Fruit fly (Drosophila melanogaster): ENCODE data around the gene CG42249.

The CG42249 gene

DNA sequence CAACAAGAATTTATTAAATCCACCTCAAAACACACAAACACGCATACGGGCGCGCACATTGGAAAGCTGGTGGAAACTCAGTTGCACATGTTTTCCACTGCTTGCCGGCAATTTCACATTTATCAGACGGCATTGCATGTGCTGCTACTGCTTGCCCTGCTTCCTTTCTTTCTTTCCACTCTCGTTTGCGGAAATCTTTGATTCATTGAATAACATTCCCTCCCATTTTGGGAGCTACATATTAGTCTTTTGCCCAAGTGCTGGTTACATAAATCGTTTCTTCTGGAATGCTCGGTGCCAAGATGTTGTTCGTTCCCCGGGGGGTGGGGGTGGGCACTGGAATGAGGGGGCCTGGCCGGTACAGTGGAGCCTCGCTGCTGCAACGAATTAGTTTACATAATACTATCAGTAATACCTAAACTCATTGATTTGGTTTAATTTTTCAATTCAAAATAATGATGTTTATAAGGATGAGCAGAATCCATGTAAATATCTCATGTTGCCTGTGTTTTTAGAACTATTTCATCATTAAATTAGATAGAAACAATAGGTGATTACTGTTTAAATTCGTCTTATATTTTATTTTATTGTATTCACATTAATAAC lies 12.9 kb downstream of the CG42249 start (continued):
- TF ChIP-seq CG30431 (GFP tag; optimal IDR thresholded peaks at IDR 0.05) (no peak), dmrt11E (tag; optimal IDR thresholded peaks at IDR 0.05) (no peak), CG9797 (GFP tag; optimal IDR thresholded peaks at IDR 0.05) (no peak), CG33557 (GFP tag; optimal IDR thresholded peaks at IDR 0.05) (no peak), CG34376 (GFP tag; optimal IDR thresholded peaks at IDR 0.05) (no peak), seq (GFP tag; IDR thresholded peaks at IDR 0.05) (no peak), CG3407 (GFP tag; optimal IDR thresholded peaks at IDR 0.05) (no peak), pita (GFP tag; optimal IDR thresholded peaks at IDR 0.05) (no peak), pnt (GFP tag; optimal IDR thresholded peaks at IDR 0.05) (no peak), CG7556 (GFP tag; optimal IDR thresholded peaks at IDR 0.05) (no peak), chinmo (GFP tag; IDR thresholded peaks at IDR 0.05; ENCODE audit: partially characterized antibody) (no peak), Max (GFP tag; optimal IDR thresholded peaks at IDR 0.05) (peak; percentile 7), CG13123 (GFP tag; optimal IDR thresholded peaks at IDR 0.05) (no peak), jigr1 (GFP tag; IDR thresholded peaks at IDR 0.05) (no peak), tin (GFP tag; optimal IDR thresholded peaks at IDR 0.05) (peak; percentile 12), NFAT (GFP tag; IDR thresholded peaks at IDR 0.05) (peak; percentile 29; the same call in 1 of the 2 replicates), PHDP (tag; optimal IDR thresholded peaks at IDR 0.05) (no peak), cas (GFP tag; IDR thresholded peaks at IDR 0.05) (no peak), yki (optimal IDR thresholded peaks at IDR 0.05) (no peak), ftz-f1 (GFP tag; optimal IDR thresholded peaks at IDR 0.05) (no peak), ERR (GFP tag; optimal IDR thresholded peaks at IDR 0.05) (no peak), dm (GFP tag; optimal IDR thresholded peaks at IDR 0.05) (peak; percentile 80), odd (GFP tag; optimal IDR thresholded peaks at IDR 0.05) (no peak), CG11723 (GFP tag; optimal IDR thresholded peaks at IDR 0.05) (no peak), fd64A (GFP tag; optimal IDR thresholded peaks at IDR 0.05) (no peak), CG10274 (GFP tag; optimal IDR thresholded peaks at IDR 0.05) (no peak), wdn (GFP tag; IDR thresholded peaks at IDR 0.05) (no peak), CG17802 (tag; optimal IDR thresholded peaks at IDR 0.05) (no peak), Antp (GFP tag; optimal IDR thresholded peaks at IDR 0.05) (no peak), Optix (GFP tag; IDR thresholded peaks at IDR 0.05) (no peak), CG3995 (GFP tag; optimal IDR thresholded peaks at IDR 0.05) (no peak), CG7745 (tag; optimal IDR thresholded peaks at IDR 0.05) (no peak), GATAe (GFP tag; conservative IDR thresholded peaks at IDR 0.05) (no peak), trem (tag; optimal IDR thresholded peaks at IDR 0.05) (no peak), hkb (optimal IDR thresholded peaks at IDR 0.05) (no peak), hkb (GFP tag; IDR thresholded peaks at IDR 0.05) (peak; percentile 43; the same call in 1 of the 2 replicates), CG15514 (GFP tag; optimal IDR thresholded peaks at IDR 0.05) (no peak), CG9817 (tag; optimal IDR thresholded peaks at IDR 0.05) (peak; percentile 6), Sox100B (GFP tag; optimal IDR thresholded peaks at IDR 0.05) (no peak), Trl (optimal IDR thresholded peaks at IDR 0.05) (no peak), Trl (GFP tag; optimal IDR thresholded peaks at IDR 0.05) (no peak), CG6854 (GFP tag; optimal IDR thresholded peaks at IDR 0.05) (no peak), CG16863 (GFP tag; optimal IDR thresholded peaks at IDR 0.05) (no peak), CG6272 (GFP tag; IDR thresholded peaks at IDR 0.05) (no peak), CG10267 (tag; optimal IDR thresholded peaks at IDR 0.05) (no peak), crp (GFP tag; optimal IDR thresholded peaks at IDR 0.05) (no peak), CG11456 (GFP tag; IDR thresholded peaks at IDR 0.05) (0 out of 3 replicates have a peak, but pooled peaks have one; percentile 23), org-1 (GFP tag; optimal IDR thresholded peaks at IDR 0.05) (no peak), tna (GFP tag; IDR thresholded peaks at IDR 0.05; ENCODE audit: partially characterized antibody) (no peak), gce (GFP tag; IDR thresholded peaks at IDR 0.05) (no peak), nom (GFP tag; optimal IDR thresholded peaks at IDR 0.05) (no peak), CG4707 (GFP tag; optimal IDR thresholded peaks at IDR 0.05) (no peak)

Measured in whole organism, embryonic.